Worm (Caenorhabditis elegans): Measurements from ENCODE around the gene Y43C5A.7.

DNA sequence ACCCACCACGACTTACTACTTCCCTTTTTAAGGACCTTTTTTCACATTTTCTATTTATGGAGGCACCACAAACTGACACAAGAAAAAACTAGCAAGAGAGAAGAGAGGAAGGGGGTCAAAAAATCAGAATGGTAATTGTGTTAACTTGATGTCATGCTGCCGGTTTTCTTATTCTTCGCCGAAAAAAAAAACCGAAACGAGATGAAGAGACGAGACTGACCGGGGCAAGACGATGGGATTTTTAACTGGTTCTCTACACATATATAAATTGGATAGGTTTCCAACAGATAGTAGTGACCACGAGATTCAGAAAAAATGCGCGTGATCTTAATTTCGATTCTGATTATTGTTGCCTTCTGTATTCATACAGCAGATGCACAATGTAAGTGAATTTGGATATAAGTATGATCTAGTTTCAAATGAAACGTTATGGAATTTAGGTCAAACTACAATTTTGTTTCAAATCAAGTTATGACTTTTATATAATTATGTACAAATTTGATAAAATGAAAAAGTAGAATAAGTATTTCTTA, 3.2 kb upstream of the Y43C5A.7 start, which contains the start of gene Y43C5A.3:
- no peak for TF ChIP-seq ztf-22 (GFP tag; optimal IDR thresholded peaks at IDR 0.05)
- no peak for TF ChIP-seq K12H6.12 (tag; optimal IDR thresholded peaks at IDR 0.05)
- TF ChIP-seq somi-1 (GFP tag; optimal IDR thresholded peaks at IDR 0.05) = no peak
- TF ChIP-seq ets-4 (GFP tag; optimal IDR thresholded peaks at IDR 0.05) = no peak
- TF ChIP-seq F49E8.2 (tag; optimal IDR thresholded peaks at IDR 0.05; ENCODE audit: insufficient read depth) = no peak
- no peak for TF ChIP-seq F23B12.7 (tag; optimal IDR thresholded peaks at IDR 0.05; ENCODE audit: insufficient read depth)
- TF ChIP-seq zim-3 (tag; optimal IDR thresholded peaks at IDR 0.05) = no peak
- TF ChIP-seq F39B2.1 (GFP tag; IDR thresholded peaks at IDR 0.05) = no peak
